Worm (Caenorhabditis elegans) whole organism, L4 larva: ENCODE data around the gene pqn-63.

Experiments
- F44E2.7 ChIP-seq: fragments of 200-800 bp; sonication (Bioruptor generic); IDR thresholded peaks from 2 replicates; pipeline ENCODE4 v2.1.2; 2022; ENCODE audit warnings: missing genetic modification characterization, missing compliant biosample characterization
- T26A8.4 ChIP-seq: fragments of 200-800 bp; sonication (Bioruptor generic); IDR thresholded peaks from 2 replicates; pipeline ENCODE4 v1.3.6; 2022; ENCODE audit warnings: missing genetic modification characterization, missing compliant biosample characterization
- Y48G9A.11 ChIP-seq: fragments of 200-800 bp; sonication (Bioruptor generic); IDR thresholded peaks from 2 replicates; pipeline ENCODE4 v1.3.6; 2022; ENCODE audit warnings: missing genetic modification reagents, missing genetic modification characterization, missing compliant biosample characterization
- Y75B8A.6 ChIP-seq: fragments of 200-800 bp; sonication (Bioruptor generic); IDR thresholded peaks from 2 replicates; pipeline ENCODE4 v1.3.6; 2022; ENCODE audit warnings: missing genetic modification reagents, missing genetic modification characterization, missing compliant biosample characterization
- attf-4 ChIP-seq: sonication (generic microtip); optimal IDR thresholded peaks from 3 replicates; lab custom pipeline; 2017; ENCODE audit warnings: missing biosample characterization, missing genetic modification characterization
- ceh-28 ChIP-seq: fragments of 150-350 bp; optimal IDR thresholded peaks from 2 replicates; lab custom pipeline; 2014; ENCODE audit warnings: missing biosample characterization, missing genetic modification reagents, missing genetic modification characterization
- ceh-82 ChIP-seq: sonication (generic microtip); optimal IDR thresholded peaks from 2 replicates; lab custom pipeline; 2017; ENCODE audit warnings: missing biosample characterization, missing genetic modification characterization
- daf-8 ChIP-seq: fragments of 200-800 bp; sonication (Bioruptor generic); IDR thresholded peaks from 2 replicates; pipeline ENCODE4 v1.3.6; 2022; ENCODE audit warnings: missing genetic modification characterization, missing compliant biosample characterization
- egl-43 ChIP-seq: fragments of 200-800 bp; sonication (Bioruptor generic); IDR thresholded peaks from 2 replicates; pipeline ENCODE4 v1.3.6; 2022; ENCODE audit warnings: missing genetic modification reagents, missing genetic modification characterization, missing compliant biosample characterization
- fkh-10 ChIP-seq: fragments of 150-350 bp; optimal IDR thresholded peaks from 2 replicates; lab custom pipeline; 2014; ENCODE audit warnings: missing biosample characterization, missing genetic modification reagents, missing genetic modification characterization
- hlh-11 ChIP-seq: fragments of 200-800 bp; sonication (Bioruptor generic); optimal IDR thresholded peaks from 2 replicates; lab custom pipeline; 2018; ENCODE audit warnings: mild to moderate bottlenecking, missing genetic modification characterization, missing compliant biosample characterization
- hlh-30 ChIP-seq: sonication (generic microtip); optimal IDR thresholded peaks from 2 replicates; lab custom pipeline; 2017; ENCODE audit warnings: antibody characterized with exemption, mild to moderate bottlenecking, missing genetic modification characterization, missing compliant biosample characterization; ENCODE audit not compliant: insufficient read depth
- lin-1 ChIP-seq: fragments of 200-800 bp; sonication (Bioruptor generic); IDR thresholded peaks from 2 replicates; pipeline ENCODE4 v1.3.6; 2022; ENCODE audit warnings: missing genetic modification reagents, missing genetic modification characterization, missing compliant biosample characterization
- lin-15B ChIP-seq: fragments of 150-350 bp; sonication (generic microtip); optimal IDR thresholded peaks from 3 replicates; lab custom pipeline; 2014; ENCODE audit warnings: missing biosample characterization, missing genetic modification characterization
- lin-29 ChIP-seq: fragments of 200-800 bp; sonication (Bioruptor generic); IDR thresholded peaks from 2 replicates; pipeline ENCODE4 v1.3.6; 2022; ENCODE audit warnings: missing genetic modification reagents, missing genetic modification characterization, missing compliant biosample characterization
- madf-9 ChIP-seq: fragments of 200-800 bp; sonication (Bioruptor generic); conservative IDR thresholded peaks from 2 replicates; pipeline ENCODE4 v1.3.6; 2022; ENCODE audit warnings: missing genetic modification reagents, missing genetic modification characterization, missing compliant biosample characterization
- nhr-111 ChIP-seq: fragments of 200-800 bp; sonication (Bioruptor generic); optimal IDR thresholded peaks from 2 replicates; lab custom pipeline; 2018; ENCODE audit warnings: mild to moderate bottlenecking, missing genetic modification characterization, missing compliant biosample characterization
- nhr-237 ChIP-seq: sonication (generic microtip); optimal IDR thresholded peaks from 2 replicates; lab custom pipeline; 2017; ENCODE audit warnings: missing biosample characterization, missing genetic modification characterization
- nhr-25 ChIP-seq: sonication (generic microtip); optimal IDR thresholded peaks from 2 replicates; lab custom pipeline; 2017; ENCODE audit warnings: missing genetic modification characterization, mild to moderate bottlenecking, missing compliant biosample characterization, antibody characterized with exemption, moderate library complexity, borderline replicate concordance; ENCODE audit not compliant: insufficient read depth
- nhr-41 ChIP-seq: fragments of 200-800 bp; sonication (Bioruptor generic); IDR thresholded peaks from 2 replicates; pipeline ENCODE4 v1.3.6; 2022; ENCODE audit warnings: missing genetic modification reagents, missing genetic modification characterization, missing compliant biosample characterization
- nhr-6 ChIP-seq: fragments of 150-350 bp; optimal IDR thresholded peaks from 2 replicates; lab custom pipeline; 2014; ENCODE audit warnings: missing biosample characterization, missing genetic modification characterization
- nhr-77 ChIP-seq: fragments of 150-350 bp; optimal IDR thresholded peaks from 2 replicates; lab custom pipeline; 2014; ENCODE audit warnings: missing biosample characterization, missing genetic modification characterization
- rbr-2 ChIP-seq: sonication (generic microtip); optimal IDR thresholded peaks from 2 replicates; lab custom pipeline; 2016; ENCODE audit warnings: missing genotype, missing genetic modification characterization, missing compliant biosample characterization
- sdz-12 ChIP-seq: fragments of 200-800 bp; sonication (Bioruptor generic); optimal IDR thresholded peaks from 2 replicates; lab custom pipeline; 2018; ENCODE audit warnings: mild to moderate bottlenecking, missing genetic modification characterization, missing compliant biosample characterization
- set-16 ChIP-seq: fragments of 200-800 bp; sonication (Bioruptor generic); IDR thresholded peaks from 2 replicates; pipeline ENCODE4 v1.3.6; 2022; ENCODE audit warnings: missing genetic modification reagents, missing genetic modification characterization, missing compliant biosample characterization
- skn-1 ChIP-seq: fragments of 150-350 bp; optimal IDR thresholded peaks from 2 replicates; lab custom pipeline; 2014; ENCODE audit warnings: missing biosample characterization, missing genetic modification characterization
- snpc-1.2 ChIP-seq: fragments of 200-800 bp; sonication (Bioruptor generic); IDR thresholded peaks from 2 replicates; pipeline ENCODE4 v1.3.6; 2022; ENCODE audit warnings: missing genetic modification reagents, missing genetic modification characterization, missing compliant biosample characterization
- unc-39 ChIP-seq: sonication (generic microtip); optimal IDR thresholded peaks from 2 replicates; lab custom pipeline; 2017; ENCODE audit warnings: missing biosample characterization, missing genetic modification characterization
- unc-62 ChIP-seq, 3 experiments: fragments of 150-350 bp in 1 of 3; sonication (generic microtip); optimal IDR thresholded peaks in 2 of 3; peaks in 1 of 3; 1 replicate in 1 of 3; 2 replicates in 2 of 3; lab custom pipeline; 2014 to 2017; ENCODE audit warnings: missing biosample characterization in 3 of 3, missing genetic modification characterization in 3 of 3, missing genetic modification reagents in 3 of 3, missing genotype in 1 of 3
- vab-7 ChIP-seq: fragments of 200-800 bp; sonication (Bioruptor generic); IDR thresholded peaks from 2 replicates; pipeline ENCODE4 v1.3.6; 2022; ENCODE audit warnings: missing genetic modification reagents, missing genetic modification characterization, missing compliant biosample characterization
- zfp-3 ChIP-seq: fragments of 200-800 bp; sonication (Bioruptor generic); conservative IDR thresholded peaks from 2 replicates; pipeline ENCODE4 v1.3.6; 2022; ENCODE audit warnings: missing genetic modification reagents, missing genetic modification characterization, missing compliant biosample characterization
- ztf-11 ChIP-seq: fragments of 150-350 bp; optimal IDR thresholded peaks from 2 replicates; lab custom pipeline; 2014; ENCODE audit warnings: missing biosample characterization, missing genetic modification characterization

pqn-63 gene

DNA sequence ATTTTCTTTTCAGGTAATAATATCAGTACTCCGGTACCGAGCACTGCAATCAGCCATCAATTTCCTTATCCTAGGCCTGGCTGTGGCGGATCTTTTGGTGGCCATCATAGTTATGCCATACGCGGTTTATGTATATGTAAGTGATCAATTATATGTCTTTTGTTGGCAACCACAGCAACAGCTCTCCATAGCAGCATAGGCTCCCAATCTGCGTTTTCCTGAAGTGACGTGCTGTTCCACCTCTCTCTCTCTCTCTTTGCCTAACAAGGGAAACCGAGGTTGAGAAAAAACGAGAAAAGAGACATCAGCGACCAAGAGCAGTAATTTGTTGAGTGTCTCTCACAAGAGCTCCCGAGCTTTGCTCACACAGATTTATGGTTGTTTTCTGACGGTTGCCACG lies 6.6 kb upstream of the pqn-63 start:
- TF ChIP-seq ceh-82 (tag; lab: Kevin White, UChicago) = no peak
- TF ChIP-seq madf-9 (GFP tag; lab: Robert Waterston, UW) = no peak
- TF ChIP-seq unc-62 (GFP tag; optimal IDR thresholded peaks at IDR 0.05 in 1 of 2; lab: Kevin White, UChicago) = peak in 1 of 2 experiments; percentile 92
- no peak for TF ChIP-seq unc-62 (tag; optimal IDR thresholded peaks at IDR 0.05; lab: Kevin White, UChicago)
- 0 out of 2 replicates have a peak, but pooled peaks have one; percentile 22 for TF ChIP-seq egl-43 (GFP tag; lab: Robert Waterston, UW)
- TF ChIP-seq nhr-25 = no peak

- peak; percentile 71 for TF ChIP-seq set-16 (GFP tag; lab: Robert Waterston, UW)
- peak in 1 of 2 experiments; percentile 5 for TF ChIP-seq unc-62 (GFP tag; optimal IDR thresholded peaks at IDR 0.05 in 1 of 2; lab: Kevin White, UChicago)
- TF ChIP-seq unc-62 (tag; optimal IDR thresholded peaks at IDR 0.05; lab: Kevin White, UChicago) = no peak
- no peak for TF ChIP-seq nhr-111 (GFP tag; lab: Kevin White, UChicago)
- no peak for TF ChIP-seq nhr-25
- TF ChIP-seq, all 104 proteins: peak for 2
Observed at ce11 chrV:9616130-9616529, 299 bp downstream of the pqn-63 start.

DNA sequence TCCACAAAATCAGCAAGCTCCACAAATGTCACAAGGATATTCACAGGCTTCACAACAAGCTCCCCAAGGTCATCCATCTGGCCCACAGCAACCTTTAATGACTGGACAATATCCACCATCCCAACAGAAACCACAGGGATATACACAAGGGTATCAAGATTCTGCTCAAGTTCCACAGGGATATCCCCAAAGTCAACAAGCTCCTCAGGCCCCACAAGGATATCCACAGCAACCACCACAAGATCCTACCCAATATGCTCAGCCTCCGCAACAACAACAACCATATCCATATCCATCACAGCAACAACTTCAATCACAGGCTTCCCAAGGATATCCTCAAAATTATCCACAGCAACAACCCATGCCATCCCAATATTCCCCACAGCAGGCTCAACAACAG lies 856 bp downstream of the pqn-63 start:
- TF ChIP-seq daf-8 (GFP tag; lab: Robert Waterston, UW) (no peak), nhr-41 (GFP tag; lab: Robert Waterston, UW) (no peak), lin-29 (GFP tag; lab: Robert Waterston, UW) (no peak), unc-39 (no peak), attf-4 (no peak), madf-9 (GFP tag; lab: Robert Waterston, UW) (no peak), F44E2.7 (GFP tag; lab: Robert Waterston, UW) (no peak), skn-1 (no peak)
- TF ChIP-seq, all 104 proteins: peak for 0

ce11 chrV:9618420-9618819 lies 2.6 kb downstream of the pqn-63 start:
- peak; percentile 96 for TF ChIP-seq set-16 (GFP tag; lab: Robert Waterston, UW)
- peak; percentile 74 for TF ChIP-seq egl-43 (GFP tag; lab: Robert Waterston, UW)
- TF ChIP-seq unc-39 = no peak
- TF ChIP-seq Y48G9A.11 = no peak
- TF ChIP-seq snpc-1.2 = no peak
- no peak for TF ChIP-seq attf-4
- no peak for TF ChIP-seq zfp-3 (GFP tag; lab: Robert Waterston, UW)
- TF ChIP-seq Y75B8A.6 (GFP tag; lab: Robert Waterston, UW) = no peak
- no peak for TF ChIP-seq ztf-11
- TF ChIP-seq vab-7 (GFP tag; lab: Robert Waterston, UW) = 0 out of 2 replicates have a peak, but pooled peaks have one; percentile 17
- TF ChIP-seq F44E2.7 (GFP tag; lab: Robert Waterston, UW) = no peak
- no peak for TF ChIP-seq sdz-12
- TF ChIP-seq hlh-11 (tag; lab: Kevin White, UChicago) = no peak
- TF ChIP-seq, all 104 proteins: peak for 3

DNA sequence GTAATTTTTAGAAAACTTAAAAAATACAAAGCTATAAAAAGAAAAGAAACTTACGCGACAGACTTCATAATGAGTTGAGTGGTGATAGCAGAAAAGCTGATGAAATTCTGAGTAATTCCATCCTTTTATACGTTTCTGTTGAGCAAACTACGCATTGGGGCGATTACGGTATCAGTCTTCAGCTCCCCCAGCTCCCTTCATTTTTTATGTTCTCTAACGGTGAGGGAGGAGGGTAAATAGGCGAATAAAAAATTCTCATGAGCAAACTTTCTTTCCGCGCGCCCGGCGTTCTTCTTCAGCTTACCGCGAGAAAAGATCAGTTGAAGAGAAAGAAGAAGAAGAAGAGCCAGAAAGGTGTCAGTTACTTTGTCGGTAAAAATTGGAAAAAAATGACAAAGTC lies 3.1 kb downstream of the pqn-63 start, which contains the start of gene idpc-7:
TSS of gene idpc-7 (minus strand) at position 101 of the 400 bp plus-strand sequence.
- no peak for TF ChIP-seq nhr-25
- TF ChIP-seq T26A8.4 (GFP tag; lab: Robert Waterston, UW) = no peak
- no peak for TF ChIP-seq lin-1 (GFP tag; lab: Robert Waterston, UW)
- TF ChIP-seq fkh-10 (GFP tag; lab: Kevin White, UChicago) = no peak
- TF ChIP-seq skn-1 = no peak
- TF ChIP-seq nhr-77 (tag; lab: Kevin White, UChicago) = no peak
- TF ChIP-seq rbr-2 (tag; lab: Kevin White, UChicago) = no peak
- TF ChIP-seq lin-15B = no peak
- no peak for TF ChIP-seq F44E2.7 (GFP tag; lab: Robert Waterston, UW)
- no peak for TF ChIP-seq nhr-41 (GFP tag; lab: Robert Waterston, UW)
- no peak for TF ChIP-seq ztf-11
- TF ChIP-seq nhr-6 (tag; lab: Kevin White, UChicago) = no peak
- TF ChIP-seq nhr-237 (tag; lab: Kevin White, UChicago) = no peak
- no peak for TF ChIP-seq hlh-30
- TF ChIP-seq ceh-28 (tag; lab: Kevin White, UChicago) = no peak
